Fruit fly (Drosophila melanogaster) whole organism, prepupa: Measurements from ENCODE around the gene CG11983.

Source experiments
- Blimp-1 ChIP-seq: fragments of 200-800 bp; sonication (Bioruptor generic); optimal IDR thresholded peaks from 3 replicates; lab custom pipeline; 2017; ENCODE audit warnings: missing biosample characterization, missing genetic modification characterization, mild to moderate bottlenecking, moderate library complexity, missing genetic modification reagents
- CG10631 ChIP-seq: fragments of 200-800 bp; sonication (Bioruptor generic); optimal IDR thresholded peaks from 2 replicates; lab custom pipeline; 2016; ENCODE audit warnings: missing biosample characterization, missing genetic modification characterization
- CG10669 ChIP-seq: fragments of 200-800 bp; sonication (Bioruptor generic); optimal IDR thresholded peaks from 3 replicates; lab custom pipeline; 2018; ENCODE audit warnings: missing biosample characterization, mild to moderate bottlenecking, missing genetic modification characterization, moderate library complexity
- CG11762 ChIP-seq: fragments of 200-800 bp; sonication (Bioruptor generic); optimal IDR thresholded peaks from 3 replicates; lab custom pipeline; 2016; ENCODE audit warnings: missing biosample characterization, missing genetic modification characterization; ENCODE audit not compliant: insufficient read depth
- CG1621 ChIP-seq: fragments of 200-800 bp; sonication (Bioruptor generic); optimal IDR thresholded peaks from 3 replicates; lab custom pipeline; 2018; ENCODE audit warnings: missing biosample characterization, mild to moderate bottlenecking, missing genetic modification characterization
- CG16779 ChIP-seq: fragments of 200-800 bp; sonication (Bioruptor generic); optimal IDR thresholded peaks from 3 replicates; lab custom pipeline; 2017; ENCODE audit warnings: missing biosample characterization, mild to moderate bottlenecking, missing genetic modification characterization
- CG3032 ChIP-seq: fragments of 200-800 bp; optimal IDR thresholded peaks from 2 replicates; lab custom pipeline; 2019; ENCODE audit warnings: missing biosample characterization, mild to moderate bottlenecking, missing genetic modification characterization, moderate library complexity
- CG31627 ChIP-seq: fragments of 200-800 bp; sonication (Bioruptor generic); optimal IDR thresholded peaks from 3 replicates; lab custom pipeline; 2016; ENCODE audit warnings: missing biosample characterization, missing genetic modification characterization
- CG32006 ChIP-seq: fragments of 200-800 bp; sonication (Bioruptor generic); optimal IDR thresholded peaks from 3 replicates; lab custom pipeline; 2017; ENCODE audit warnings: missing biosample characterization, mild to moderate bottlenecking, missing genetic modification characterization
- CG34406 ChIP-seq: fragments of 200-800 bp; sonication (Bioruptor generic); optimal IDR thresholded peaks from 3 replicates; lab custom pipeline; 2016; ENCODE audit warnings: missing biosample characterization, missing genetic modification characterization
- CG3919 ChIP-seq: fragments of 200-800 bp; sonication (Bioruptor generic); optimal IDR thresholded peaks from 3 replicates; lab custom pipeline; 2016; ENCODE audit warnings: missing biosample characterization, missing genetic modification characterization
- CG4318 ChIP-seq: fragments of 200-800 bp; sonication (Bioruptor generic); optimal IDR thresholded peaks from 3 replicates; lab custom pipeline; 2017; ENCODE audit warnings: missing biosample characterization, mild to moderate bottlenecking, missing genetic modification characterization
- CG6276 ChIP-seq: fragments of 200-800 bp; sonication (Bioruptor generic); optimal IDR thresholded peaks from 2 replicates; lab custom pipeline; 2017; ENCODE audit warnings: missing biosample characterization, mild to moderate bottlenecking, missing genetic modification characterization
- CG6792 ChIP-seq: fragments of 200-800 bp; sonication (Bioruptor generic); optimal IDR thresholded peaks from 3 replicates; lab custom pipeline; 2016; ENCODE audit warnings: missing biosample characterization, missing genetic modification characterization
- CG6808 ChIP-seq: fragments of 200-800 bp; sonication (Bioruptor generic); optimal IDR thresholded peaks from 3 replicates; lab custom pipeline; 2017; ENCODE audit warnings: missing biosample characterization, missing genetic modification characterization, mild to moderate bottlenecking, moderate library complexity, missing genetic modification reagents
- CG7368 ChIP-seq: fragments of 200-800 bp; sonication (Bioruptor generic); optimal IDR thresholded peaks from 3 replicates; lab custom pipeline; 2016; ENCODE audit warnings: missing biosample characterization, missing genetic modification characterization
- CG8319 ChIP-seq: fragments of 200-800 bp; sonication (Bioruptor generic); optimal IDR thresholded peaks from 3 replicates; lab custom pipeline; 2016; ENCODE audit warnings: missing biosample characterization, missing genetic modification characterization
- CG8632 ChIP-seq: fragments of 200-800 bp; sonication (Bioruptor generic); optimal IDR thresholded peaks from 3 replicates; lab custom pipeline; 2016; ENCODE audit warnings: missing biosample characterization, missing genetic modification characterization
- CG9139 ChIP-seq: fragments of 200-800 bp; sonication (Bioruptor generic); optimal IDR thresholded peaks from 3 replicates; lab custom pipeline; 2017; ENCODE audit warnings: missing biosample characterization, mild to moderate bottlenecking, missing genetic modification characterization
- Eip75B ChIP-seq: fragments of 200-800 bp; sonication (Bioruptor generic); optimal IDR thresholded peaks from 3 replicates; lab custom pipeline; 2016; ENCODE audit warnings: missing biosample characterization, missing genetic modification characterization
- Eip78C ChIP-seq: fragments of 200-800 bp; sonication (Bioruptor generic); peaks from one replicate; lab custom pipeline; 2016; ENCODE audit warnings: missing biosample characterization, missing genetic modification characterization
- Eip93F ChIP-seq: fragments of 200-800 bp; sonication (Bioruptor generic); optimal IDR thresholded peaks from 2 replicates; lab custom pipeline; 2016; ENCODE audit warnings: missing biosample characterization, mild to moderate bottlenecking, missing genetic modification characterization
- Ets21C ChIP-seq: fragments of 200-800 bp; sonication (Bioruptor generic); optimal IDR thresholded peaks from 3 replicates; lab custom pipeline; 2016; ENCODE audit warnings: missing biosample characterization, missing genetic modification characterization
- Ets96B ChIP-seq: fragments of 200-800 bp; optimal IDR thresholded peaks from 2 replicates; lab custom pipeline; 2019; ENCODE audit warnings: missing biosample characterization, mild to moderate bottlenecking, missing genetic modification characterization, moderate library complexity
- Gug ChIP-seq: fragments of 200-800 bp; sonication (Bioruptor generic); IDR thresholded peaks from 2 replicates; pipeline ENCODE4 v1.3.6; 2022; ENCODE audit warnings: missing biosample characterization, missing genetic modification characterization
- Hr4 ChIP-seq: fragments of 200-800 bp; sonication (Bioruptor generic); optimal IDR thresholded peaks from 3 replicates; lab custom pipeline; 2016; ENCODE audit warnings: missing biosample characterization, missing genetic modification characterization
- Lpt ChIP-seq: fragments of 200-800 bp; sonication (Bioruptor generic); optimal IDR thresholded peaks from 3 replicates; lab custom pipeline; 2016; ENCODE audit warnings: missing biosample characterization, missing genetic modification characterization
- Met ChIP-seq: fragments of 200-800 bp; sonication (Bioruptor generic); optimal IDR thresholded peaks from 3 replicates; lab custom pipeline; 2016; ENCODE audit warnings: missing biosample characterization, missing genetic modification characterization
- OdsH ChIP-seq: fragments of 200-800 bp; sonication (Bioruptor generic); optimal IDR thresholded peaks from 3 replicates; lab custom pipeline; 2016; ENCODE audit warnings: missing biosample characterization, missing genetic modification characterization
- Sox15 ChIP-seq: fragments of 200-800 bp; sonication (Bioruptor generic); optimal IDR thresholded peaks from 3 replicates; lab custom pipeline; 2016; ENCODE audit warnings: missing biosample characterization, missing genetic modification characterization
- achi ChIP-seq: fragments of 200-800 bp; sonication (Bioruptor generic); optimal IDR thresholded peaks from 3 replicates; lab custom pipeline; 2016; ENCODE audit warnings: missing biosample characterization, missing genetic modification characterization
- acj6 ChIP-seq: fragments of 200-800 bp; sonication (Bioruptor generic); optimal IDR thresholded peaks from 3 replicates; lab custom pipeline; 2016; ENCODE audit warnings: missing biosample characterization, missing genetic modification characterization
- cyc ChIP-seq: fragments of 200-800 bp; sonication (Bioruptor generic); optimal IDR thresholded peaks from 3 replicates; lab custom pipeline; 2016; ENCODE audit warnings: missing biosample characterization, missing genetic modification characterization
- dac ChIP-seq: fragments of 200-800 bp; sonication (Bioruptor generic); optimal IDR thresholded peaks from 2 replicates; lab custom pipeline; 2017; ENCODE audit warnings: missing biosample characterization, mild to moderate bottlenecking, missing genetic modification characterization
- dsx ChIP-seq: fragments of 200-800 bp; optimal IDR thresholded peaks from 3 replicates; lab custom pipeline; 2019; ENCODE audit warnings: missing biosample characterization, mild to moderate bottlenecking, missing genetic modification characterization, moderate library complexity; ENCODE audit not compliant: poor library complexity, severe bottlenecking
- fkh ChIP-seq: fragments of 200-800 bp; sonication (Bioruptor generic); optimal IDR thresholded peaks from 3 replicates; lab custom pipeline; 2017; ENCODE audit warnings: missing biosample characterization, mild to moderate bottlenecking, missing genetic modification characterization, moderate library complexity
- net ChIP-seq: fragments of 200-800 bp; sonication (Bioruptor generic); optimal IDR thresholded peaks from 3 replicates; lab custom pipeline; 2016; ENCODE audit warnings: missing biosample characterization, missing genetic modification characterization
- pdm3 ChIP-seq: fragments of 200-800 bp; sonication (Bioruptor generic); optimal IDR thresholded peaks from 3 replicates; lab custom pipeline; 2016; ENCODE audit warnings: missing biosample characterization, missing genetic modification characterization
- salr ChIP-seq, 2 experiments: fragments of 200-800 bp; sonication (Bioruptor generic); optimal IDR thresholded peaks; 3 replicates each; lab custom pipeline; 2016 to 2018; ENCODE audit warnings: missing biosample characterization in 2 of 2, missing genetic modification characterization in 2 of 2, mild to moderate bottlenecking in 1 of 2
- spab ChIP-seq: fragments of 200-800 bp; sonication (Bioruptor generic); optimal IDR thresholded peaks from 2 replicates; lab custom pipeline; 2017; ENCODE audit warnings: missing biosample characterization, mild to moderate bottlenecking, missing genetic modification characterization, missing genetic modification reagents
- ss ChIP-seq, 2 experiments: fragments of 200-800 bp; sonication (Bioruptor generic); optimal IDR thresholded peaks; 2 replicates in 1 of 2; 3 replicates in 1 of 2; lab custom pipeline; 2017 to 2018; ENCODE audit warnings: mild to moderate bottlenecking in 2 of 2, missing biosample characterization in 2 of 2, missing genetic modification characterization in 2 of 2, moderate library complexity in 1 of 2
- topi ChIP-seq: fragments of 200-800 bp; sonication (Bioruptor generic); optimal IDR thresholded peaks from 3 replicates; lab custom pipeline; 2016; ENCODE audit warnings: missing biosample characterization, missing genetic modification characterization
- vri ChIP-seq: fragments of 200-800 bp; sonication (Bioruptor generic); optimal IDR thresholded peaks from 3 replicates; lab custom pipeline; 2016; ENCODE audit warnings: missing biosample characterization, mild to moderate bottlenecking, missing genetic modification characterization

CG11983 gene

DNA sequence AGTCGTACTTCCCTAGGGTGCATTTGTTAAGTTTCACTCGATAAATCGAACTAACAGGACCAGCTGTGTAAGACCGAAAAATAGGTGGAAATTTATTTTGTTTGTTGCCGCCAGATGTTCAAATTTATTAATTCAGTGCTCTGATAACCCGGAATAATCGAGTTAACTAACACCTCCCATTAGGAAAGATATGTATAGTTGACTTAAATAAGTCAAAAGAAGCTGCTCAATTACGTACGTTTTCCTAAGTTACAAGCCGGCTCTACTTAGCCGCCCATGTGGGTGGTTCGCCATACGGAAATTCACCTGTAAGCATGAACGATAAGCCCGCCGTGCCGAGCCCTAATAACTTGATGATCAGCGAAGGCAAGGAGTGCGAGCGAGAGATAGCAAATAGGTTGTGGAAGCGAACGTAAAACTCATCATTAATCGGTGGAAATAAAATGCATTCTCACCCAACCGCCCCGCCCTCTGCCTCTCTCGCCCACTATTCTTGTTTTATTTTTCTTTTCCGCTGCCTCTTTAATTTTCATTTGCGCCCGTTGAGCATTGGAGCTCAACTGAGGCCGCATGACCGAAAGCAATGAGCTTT is 45.8 kb downstream of the CG11983 start (continued):
- TF ChIP-seq Hr4 (peak; percentile 72), CG34406 (GFP tag; lab: Kevin White, UChicago) (peak; percentile 47), salr (GFP tag; optimal IDR thresholded peaks at IDR 0.05; lab: Kevin White, UChicago) (peak in 1 of 2 experiments; percentile 58), CG11762 (GFP tag; lab: Kevin White, UChicago) (peak; percentile 30), Ets96B (tag; lab: Kevin White, UChicago) (peak; percentile 51), vri (GFP tag; lab: Kevin White, UChicago) (no peak), CG8632 (GFP tag; lab: Kevin White, UChicago) (peak; percentile 63), topi (peak; percentile 60), achi (GFP tag; lab: Kevin White, UChicago) (peak; percentile 58), Gug (no peak), Met (GFP tag; lab: Kevin White, UChicago) (peak; percentile 62), Eip93F (GFP tag; lab: Kevin White, UChicago) (no peak), Blimp-1 (GFP tag; lab: Kevin White, UChicago) (peak; percentile 19), Eip78C (GFP tag; lab: Kevin White, UChicago) (peak; percentile 83), CG6276 (peak; percentile 47), CG6792 (GFP tag; lab: Kevin White, UChicago) (peak; percentile 68), ss (GFP tag; optimal IDR thresholded peaks at IDR 0.05; lab: Kevin White, UChicago) (peak in 1 of 2 experiments; percentile 47), cyc (GFP tag; lab: Kevin White, UChicago) (peak; percentile 66), CG8319 (GFP tag; lab: Kevin White, UChicago) (peak; percentile 30), CG9139 (no peak), CG6808 (GFP tag; lab: Kevin White, UChicago) (peak; percentile 53), CG31627 (GFP tag; lab: Kevin White, UChicago) (peak; percentile 66), CG16779 (tag; lab: Kevin White, UChicago) (no peak), CG1621 (tag; lab: Kevin White, UChicago) (no peak)
- TF ChIP-seq, all 60 proteins: peak for 41

DNA sequence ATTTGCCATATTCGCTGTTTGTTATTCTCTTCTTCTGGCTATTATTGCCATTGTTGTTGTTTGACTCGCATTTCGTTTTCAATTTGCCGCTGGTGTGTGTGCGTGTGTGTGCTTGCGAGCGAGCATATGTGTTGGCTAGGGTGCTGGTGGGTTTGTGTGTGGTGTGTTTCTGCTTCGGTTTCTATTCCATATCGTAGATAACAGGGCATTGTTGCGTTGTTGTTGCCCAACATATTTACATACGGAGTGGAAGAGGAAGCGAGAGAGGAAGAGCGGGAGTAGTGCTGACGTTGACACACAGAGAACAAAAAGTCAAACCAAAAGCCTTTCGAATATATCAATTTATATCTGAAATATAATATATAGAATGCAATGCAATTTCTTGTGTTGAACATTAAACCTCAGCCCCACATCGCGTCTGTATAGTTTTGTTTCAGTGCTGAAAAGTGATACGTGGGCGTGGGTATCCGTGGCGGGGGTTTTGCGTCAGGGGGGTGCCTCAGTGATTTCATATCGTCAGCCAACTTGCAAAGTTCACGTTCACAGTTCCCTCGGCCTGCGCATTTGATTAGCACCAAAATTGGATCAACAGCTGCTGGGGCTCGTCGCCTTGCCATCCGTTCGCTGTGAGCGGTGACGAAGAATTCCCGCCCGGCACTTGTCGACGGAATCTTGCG is 46.5 kb downstream of the CG11983 start:
- TF ChIP-seq CG31627 (GFP tag; lab: Kevin White, UChicago) (no peak), Eip75B (no peak), Lpt (GFP tag; lab: Kevin White, UChicago) (peak; percentile 52), achi (GFP tag; lab: Kevin White, UChicago) (peak; percentile 60), CG7368 (GFP tag; lab: Kevin White, UChicago) (no peak), spab (peak; percentile 18), CG6792 (GFP tag; lab: Kevin White, UChicago) (no peak), acj6 (GFP tag; lab: Kevin White, UChicago) (peak; percentile 57), OdsH (GFP tag; lab: Kevin White, UChicago) (peak; percentile 65), CG3032 (tag; lab: Kevin White, UChicago) (peak; percentile 32), dsx (GFP tag; lab: Kevin White, UChicago) (peak; percentile 50), CG10631 (GFP tag; lab: Kevin White, UChicago) (peak; percentile 57), CG32006 (GFP tag; lab: Kevin White, UChicago) (peak; percentile 75), vri (GFP tag; lab: Kevin White, UChicago) (peak; percentile 12), Sox15 (GFP tag; lab: Kevin White, UChicago) (no peak), Met (GFP tag; lab: Kevin White, UChicago) (peak; percentile 29), CG6276 (peak; percentile 47), CG8632 (GFP tag; lab: Kevin White, UChicago) (peak; percentile 2), cyc (GFP tag; lab: Kevin White, UChicago) (peak; percentile 3), topi (peak; percentile 18), Eip93F (GFP tag; lab: Kevin White, UChicago) (peak; percentile 35), Eip78C (GFP tag; lab: Kevin White, UChicago) (peak; percentile 94), pdm3 (peak; percentile 41), ss (GFP tag; optimal IDR thresholded peaks at IDR 0.05; lab: Kevin White, UChicago) (peak in 1 of 2 experiments; percentile 24), CG34406 (GFP tag; lab: Kevin White, UChicago) (peak; percentile 25), CG11762 (GFP tag; lab: Kevin White, UChicago) (peak; percentile 50), CG9139 (no peak), Ets96B (tag; lab: Kevin White, UChicago) (peak; percentile 29), Ets21C (GFP tag; lab: Kevin White, UChicago) (no peak), salr (GFP tag; optimal IDR thresholded peaks at IDR 0.05; lab: Kevin White, UChicago) (peak in 1 of 2 experiments; percentile 46), CG6808 (GFP tag; lab: Kevin White, UChicago) (peak; percentile 20), Hr4 (peak; percentile 48), CG10669 (GFP tag; lab: Kevin White, UChicago) (peak; percentile 25), CG4318 (GFP tag; lab: Kevin White, UChicago) (peak; percentile 42), net (GFP tag; lab: Kevin White, UChicago) (peak; percentile 43), CG1621 (tag; lab: Kevin White, UChicago) (no peak), CG3919 (GFP tag; lab: Kevin White, UChicago) (peak; percentile 49), fkh (GFP tag; lab: Kevin White, UChicago) (peak; percentile 98), dac (GFP tag; lab: Kevin White, UChicago) (peak; percentile 44)
